Fruit fly (Drosophila melanogaster) whole organism, embryonic: ENCODE data around the gene gfzf.

ENCODE experiments used
- Atf3 ChIP-seq: fragments of 200-800 bp; sonication (Bioruptor generic); optimal IDR thresholded peaks from 3 replicates; lab custom pipeline; 2016; ENCODE audit warnings: missing biosample characterization, missing genetic modification characterization
- BEAF-32 ChIP-seq: fragments of 200-800 bp; sonication (Bioruptor generic); optimal IDR thresholded peaks from 3 replicates; lab custom pipeline; 2017; ENCODE audit warnings: missing biosample characterization, missing genetic modification characterization, mild to moderate bottlenecking, moderate library complexity, missing genetic modification reagents
- BtbVII ChIP-seq: fragments of 200-800 bp; sonication (Bioruptor generic); optimal IDR thresholded peaks from 3 replicates; lab custom pipeline; 2017; ENCODE audit warnings: missing biosample characterization, mild to moderate bottlenecking, missing genetic modification characterization
- CG10209 ChIP-seq: fragments of 200-800 bp; sonication (Bioruptor generic); optimal IDR thresholded peaks from 3 replicates; lab custom pipeline; 2017; ENCODE audit warnings: missing biosample characterization, mild to moderate bottlenecking, missing genetic modification characterization, missing genetic modification reagents
- CG10979 ChIP-seq: fragments of 200-800 bp; sonication (Bioruptor generic); optimal IDR thresholded peaks from 2 replicates; lab custom pipeline; 2018; ENCODE audit warnings: missing biosample characterization, mild to moderate bottlenecking, missing genetic modification characterization, moderate library complexity
- CG14860 ChIP-seq: fragments of 200-800 bp; sonication (Bioruptor generic); IDR thresholded peaks from 3 replicates; pipeline ENCODE4 v1.3.6; 2022; ENCODE audit warnings: missing biosample characterization, missing genetic modification characterization; ENCODE audit not compliant: partially characterized antibody
- CG15479 ChIP-seq: fragments of 200-800 bp; sonication (Bioruptor generic); optimal IDR thresholded peaks from 3 replicates; lab custom pipeline; 2019; ENCODE audit warnings: missing biosample characterization, mild to moderate bottlenecking, missing genetic modification characterization, moderate library complexity
- CG15601 ChIP-seq: fragments of 200-800 bp; sonication (Bioruptor generic); optimal IDR thresholded peaks from 3 replicates; lab custom pipeline; 2019; ENCODE audit warnings: missing biosample characterization, mild to moderate bottlenecking, missing genetic modification characterization, moderate library complexity
- CG1792 ChIP-seq: fragments of 200-800 bp; sonication (Bioruptor generic); optimal IDR thresholded peaks from 2 replicates; lab custom pipeline; 2016; ENCODE audit warnings: missing biosample characterization, missing genetic modification characterization
- CG18599 ChIP-seq: fragments of 200-800 bp; sonication (Bioruptor generic); optimal IDR thresholded peaks from 3 replicates; lab custom pipeline; 2017; ENCODE audit warnings: missing biosample characterization, missing genetic modification characterization, mild to moderate bottlenecking, moderate library complexity, missing genetic modification reagents
- CG2120 ChIP-seq: fragments of 200-800 bp; sonication (Bioruptor generic); optimal IDR thresholded peaks from 3 replicates; lab custom pipeline; 2016; ENCODE audit warnings: missing biosample characterization, missing genetic modification characterization
- CG2678 ChIP-seq: fragments of 200-800 bp; sonication (Bioruptor generic); optimal IDR thresholded peaks from 3 replicates; lab custom pipeline; 2019; ENCODE audit warnings: missing biosample characterization, mild to moderate bottlenecking, missing genetic modification characterization, moderate library complexity
- CG32767 ChIP-seq: fragments of 200-800 bp; sonication (Bioruptor generic); IDR thresholded peaks from 2 replicates; pipeline ENCODE4 v1.3.6; 2022; ENCODE audit warnings: missing biosample characterization, missing genetic modification characterization
- CG3726 ChIP-seq: fragments of 200-800 bp; sonication (Bioruptor generic); IDR thresholded peaks from 3 replicates; pipeline ENCODE4, ENCODE4 v1.3.6; 2022; ENCODE audit warnings: missing biosample characterization, missing genetic modification characterization
- CG4282 ChIP-seq: fragments of 200-800 bp; sonication (Bioruptor generic); optimal IDR thresholded peaks from 2 replicates; lab custom pipeline; 2016; ENCODE audit warnings: missing biosample characterization, missing genetic modification characterization
- CG4617 ChIP-seq: fragments of 200-800 bp; sonication (Bioruptor generic); optimal IDR thresholded peaks from 3 replicates; lab custom pipeline; 2016; ENCODE audit warnings: missing biosample characterization, missing genetic modification characterization, borderline replicate concordance
- CG5245 ChIP-seq: fragments of 200-800 bp; sonication (Bioruptor generic); optimal IDR thresholded peaks from 3 replicates; lab custom pipeline; 2016; ENCODE audit warnings: missing biosample characterization, missing genetic modification characterization
- CG6175 ChIP-seq: fragments of 200-800 bp; sonication (Bioruptor generic); IDR thresholded peaks from 3 replicates; pipeline ENCODE4 v1.3.6; 2022; ENCODE audit warnings: missing biosample characterization, missing genetic modification characterization
- Chrac-16 ChIP-seq: fragments of 200-800 bp; sonication (Bioruptor generic); optimal IDR thresholded peaks from 3 replicates; lab custom pipeline; 2016; ENCODE audit warnings: missing biosample characterization, missing genetic modification characterization
- Dad ChIP-seq: fragments of 200-800 bp; sonication (Bioruptor generic); optimal IDR thresholded peaks from 3 replicates; lab custom pipeline; 2016; ENCODE audit warnings: missing biosample characterization, missing genetic modification characterization
- Deaf1 ChIP-seq: fragments of 200-800 bp; optimal IDR thresholded peaks from 3 replicates; lab custom pipeline; 2019; ENCODE audit warnings: missing biosample characterization, mild to moderate bottlenecking, missing genetic modification characterization, moderate library complexity
- Dfd ChIP-seq, 2 experiments: fragments of >200 bp; optimal IDR thresholded peaks; 2 replicates each; lab custom pipeline; 2017; ENCODE audit warnings: missing biosample characterization in 2 of 2, missing genetic modification characterization in 2 of 2
- Dip2 ChIP-seq: fragments of 200-800 bp; sonication (Bioruptor generic); IDR thresholded peaks from 2 replicates; pipeline ENCODE4 v1.3.6; 2022; ENCODE audit warnings: missing biosample characterization, missing genetic modification characterization
- Eip74EF ChIP-seq, 2 experiments: fragments of 200-800 bp in 1 of 2; fragments of >200 bp in 1 of 2; sonication (Bioruptor generic) in 1 of 2; optimal IDR thresholded peaks; 2 replicates each; lab custom pipeline; 2017 to 2019; ENCODE audit warnings: missing biosample characterization in 2 of 2, missing genetic modification characterization in 2 of 2, mild to moderate bottlenecking in 1 of 2, moderate library complexity in 1 of 2
- Ets97D ChIP-seq: fragments of 200-800 bp; sonication (Bioruptor generic); optimal IDR thresholded peaks from 3 replicates; lab custom pipeline; 2016; ENCODE audit warnings: missing biosample characterization, missing genetic modification characterization
- Fer2 ChIP-seq: fragments of 200-800 bp; sonication (Bioruptor generic); optimal IDR thresholded peaks from 2 replicates; lab custom pipeline; 2018; ENCODE audit warnings: missing biosample characterization, mild to moderate bottlenecking, missing genetic modification characterization, moderate library complexity
- H15 ChIP-seq: fragments of 200-800 bp; sonication (Bioruptor generic); IDR thresholded peaks from 3 replicates; pipeline ENCODE4 v1.3.6; 2022; ENCODE audit warnings: missing biosample characterization, missing genetic modification characterization
- Hr39 ChIP-seq: fragments of >200 bp; optimal IDR thresholded peaks from 2 replicates; lab custom pipeline; 2017
- NK7.1 ChIP-seq: fragments of 200-800 bp; sonication (Bioruptor generic); optimal IDR thresholded peaks from 3 replicates; lab custom pipeline; 2016; ENCODE audit warnings: missing biosample characterization, missing genetic modification characterization
- Nf-YB ChIP-seq: fragments of 200-800 bp; sonication (Bioruptor generic); optimal IDR thresholded peaks from 3 replicates; lab custom pipeline; 2019; ENCODE audit warnings: missing biosample characterization, mild to moderate bottlenecking, missing genetic modification characterization, moderate library complexity
- Oaz ChIP-seq: fragments of 200-800 bp; sonication (Bioruptor generic); IDR thresholded peaks from 2 replicates; pipeline ENCODE4 v1.3.6; 2022; ENCODE audit warnings: missing biosample characterization, missing genetic modification characterization
- Rx ChIP-seq: fragments of 200-800 bp; sonication (Bioruptor generic); IDR thresholded peaks from 2 replicates; pipeline ENCODE4 v1.3.6; 2022; ENCODE audit warnings: missing biosample characterization, missing genetic modification characterization
- Sry-β ChIP-seq: fragments of 200-800 bp; sonication (Bioruptor generic); optimal IDR thresholded peaks from 2 replicates; lab custom pipeline; 2018; ENCODE audit warnings: missing biosample characterization, mild to moderate bottlenecking, missing genetic modification characterization, moderate library complexity
- bsh ChIP-seq, 2 experiments: fragments of 200-800 bp; sonication (Bioruptor generic); optimal IDR thresholded peaks; 2 replicates each; lab custom pipeline; 2017 to 2018; ENCODE audit warnings: mild to moderate bottlenecking in 2 of 2, missing biosample characterization in 2 of 2, missing genetic modification characterization in 2 of 2, moderate library complexity in 1 of 2
- chinmo ChIP-seq: fragments of 200-800 bp; sonication (Bioruptor generic); IDR thresholded peaks from 4 replicates; pipeline ENCODE4 v1.3.6; 2022; ENCODE audit warnings: missing biosample characterization, missing genetic modification characterization; ENCODE audit not compliant: partially characterized antibody
- disco-r ChIP-seq: fragments of 200-800 bp; sonication (Bioruptor generic); optimal IDR thresholded peaks from 2 replicates; lab custom pipeline; 2016; ENCODE audit warnings: missing biosample characterization, missing genetic modification characterization
- gce ChIP-seq: fragments of 200-800 bp; sonication (Bioruptor generic); IDR thresholded peaks from 3 replicates; pipeline ENCODE4 v1.3.6; 2022; ENCODE audit warnings: missing biosample characterization, missing genetic modification characterization
- grn ChIP-seq: fragments of 200-800 bp; sonication (Bioruptor generic); optimal IDR thresholded peaks from 3 replicates; lab custom pipeline; 2017; ENCODE audit warnings: missing biosample characterization, missing genetic modification characterization
- her ChIP-seq: fragments of 200-800 bp; sonication (Bioruptor generic); optimal IDR thresholded peaks from 2 replicates; lab custom pipeline; 2016; ENCODE audit warnings: missing biosample characterization, missing genetic modification characterization
- jumu ChIP-seq: fragments of 200-800 bp; sonication (Bioruptor generic); optimal IDR thresholded peaks from 3 replicates; lab custom pipeline; 2016; ENCODE audit warnings: missing biosample characterization, missing genetic modification characterization
- knrl ChIP-seq: fragments of 200-800 bp; sonication (Bioruptor generic); IDR thresholded peaks from 3 replicates; pipeline ENCODE4 v1.3.6; 2022; ENCODE audit warnings: missing biosample characterization, missing genetic modification characterization; ENCODE audit not compliant: partially characterized antibody
- mam ChIP-seq: fragments of 200-800 bp; sonication (Bioruptor generic); optimal IDR thresholded peaks from 3 replicates; lab custom pipeline; 2016; ENCODE audit warnings: missing biosample characterization, missing genetic modification characterization
- onecut ChIP-seq: fragments of 200-800 bp; sonication (Bioruptor generic); IDR thresholded peaks from 2 replicates; pipeline ENCODE4 v1.3.6; 2022; ENCODE audit warnings: missing biosample characterization, missing genetic modification characterization
- pfk ChIP-seq: fragments of 200-800 bp; sonication (Bioruptor generic); optimal IDR thresholded peaks from 2 replicates; lab custom pipeline; 2018; ENCODE audit warnings: missing biosample characterization, mild to moderate bottlenecking, missing genetic modification characterization, moderate library complexity
- sima ChIP-seq: fragments of 200-800 bp; sonication (Bioruptor generic); optimal IDR thresholded peaks from 2 replicates; lab custom pipeline; 2016; ENCODE audit warnings: missing biosample characterization, missing genetic modification characterization
- sisA ChIP-seq: fragments of 200-800 bp; sonication (Bioruptor generic); IDR thresholded peaks from 2 replicates; pipeline ENCODE4 v1.3.6; 2022; ENCODE audit warnings: missing biosample characterization, missing genetic modification characterization
- sug ChIP-seq: fragments of 200-800 bp; optimal IDR thresholded peaks from 2 replicates; lab custom pipeline; 2019; ENCODE audit warnings: missing biosample characterization, mild to moderate bottlenecking, missing genetic modification characterization, moderate library complexity
- tap ChIP-seq: fragments of 200-800 bp; optimal IDR thresholded peaks from 3 replicates; lab custom pipeline; 2019; ENCODE audit warnings: missing biosample characterization, mild to moderate bottlenecking, missing genetic modification characterization, moderate library complexity
- tup ChIP-seq: fragments of 200-800 bp; sonication (Bioruptor generic); optimal IDR thresholded peaks from 2 replicates; lab custom pipeline; 2016; ENCODE audit warnings: missing biosample characterization, mild to moderate bottlenecking, missing genetic modification characterization, moderate library complexity
- vvl ChIP-seq: fragments of 200-800 bp; sonication (Bioruptor generic); IDR thresholded peaks from 2 replicates; pipeline ENCODE4 v1.3.6; 2022; ENCODE audit warnings: missing biosample characterization, missing genetic modification characterization

The gfzf gene

DNA sequence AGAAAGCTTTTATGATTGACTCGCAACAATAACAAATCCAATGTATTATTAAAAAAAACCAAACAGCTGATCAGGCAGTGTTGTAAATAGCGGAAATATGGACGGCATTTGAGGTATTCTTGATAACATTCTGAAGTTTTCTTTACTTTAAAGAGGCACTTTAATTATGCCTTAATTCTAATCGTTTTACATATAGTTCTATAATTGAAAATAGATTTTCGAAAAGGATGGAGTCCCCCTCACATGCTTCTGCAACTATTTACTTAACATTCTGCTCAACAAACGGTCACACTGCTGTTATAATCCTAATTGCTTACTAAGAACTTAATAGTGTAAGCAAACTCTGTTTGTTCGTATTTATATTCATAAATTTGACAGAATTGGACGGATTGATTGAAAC, 22.8 kb downstream of the gfzf start, which contains the start of gene CG10068 (continued):
- TF ChIP-seq CG18599, result peak; percentile 89
- TF ChIP-seq CG2120 (GFP tag; lab: Kevin White, UChicago), result peak; percentile 88
- TF ChIP-seq CG10979 (tag; lab: Kevin White, UChicago), result peak; percentile 89
- peak; percentile 44 for TF ChIP-seq BEAF-32
- TF ChIP-seq bsh (GFP tag; optimal IDR thresholded peaks at IDR 0.05; lab: Kevin White, UChicago), result peak; percentile 30 to 91
- TF ChIP-seq CG3726 (GFP tag; lab: Robert Waterston, UW), result peak; percentile 89
- peak; percentile 79 for TF ChIP-seq CG1792 (GFP tag; lab: Kevin White, UChicago)
- TF ChIP-seq Dip2 (GFP tag; lab: Robert Waterston, UW), result peak; percentile 40; the same call in 1 of the 2 replicates
- TF ChIP-seq CG10209 (GFP tag; lab: Kevin White, UChicago), result peak; percentile 89
- TF ChIP-seq CG5245 (GFP tag; lab: Kevin White, UChicago), result peak; percentile 85
- peak; percentile 71 for TF ChIP-seq NK7.1 (GFP tag; lab: Kevin White, UChicago)
- TF ChIP-seq tap (tag; lab: Kevin White, UChicago), result peak; percentile 77
- peak; percentile 98 for TF ChIP-seq vvl
- TF ChIP-seq Oaz (GFP tag; lab: Robert Waterston, UW), result peak; percentile 81
- peak; percentile 13; the same call in 1 of the 3 replicates for TF ChIP-seq knrl (GFP tag; lab: Robert Waterston, UW)
- peak; percentile 13 for TF ChIP-seq grn (GFP tag; lab: Kevin White, UChicago)
- TF ChIP-seq Dad (GFP tag; lab: Kevin White, UChicago), result peak; percentile 87
- TF ChIP-seq Rx, result peak; percentile 90
- TF ChIP-seq sima (GFP tag; lab: Kevin White, UChicago), result peak; percentile 22
- peak; percentile 83 for TF ChIP-seq jumu
- TF ChIP-seq CG2678 (tag; lab: Kevin White, UChicago), result peak; percentile 90
- peak; percentile 78 for TF ChIP-seq sisA (GFP tag; lab: Robert Waterston, UW)
- TF ChIP-seq Atf3, result peak; percentile 84
- peak; percentile 20 for TF ChIP-seq CG15479
- TF ChIP-seq CG14860, result no peak
- peak; percentile 81 for TF ChIP-seq CG32767 (GFP tag; lab: Robert Waterston, UW)
- peak; percentile 76 for TF ChIP-seq Nf-YB (GFP tag; lab: Kevin White, UChicago)
- TF ChIP-seq Ets97D (GFP tag; lab: Kevin White, UChicago), result peak; percentile 87
- peak; percentile 88 for TF ChIP-seq CG15601 (tag; lab: Kevin White, UChicago)
- peak; percentile 73 for TF ChIP-seq Fer2 (tag; lab: Kevin White, UChicago)
- peak; percentile 78 for TF ChIP-seq CG4617
- peak; percentile 81 for TF ChIP-seq BtbVII
- TF ChIP-seq Hr39 (lab: Kevin White, UChicago), result no peak
- peak; percentile 38 for TF ChIP-seq disco-r (GFP tag; lab: Kevin White, UChicago)
- TF ChIP-seq sug (tag; lab: Kevin White, UChicago), result peak; percentile 72
- peak; percentile 80 for TF ChIP-seq onecut (GFP tag; lab: Robert Waterston, UW)
- no peak for TF ChIP-seq Dfd (GFP tag; optimal IDR thresholded peaks at IDR 0.05; lab: Kevin White, UChicago)
- peak; percentile 89 for TF ChIP-seq Chrac-16 (GFP tag; lab: Kevin White, UChicago)
- no peak for TF ChIP-seq pfk (GFP tag; lab: Kevin White, UChicago)
- TF ChIP-seq Eip74EF (GFP tag; optimal IDR thresholded peaks at IDR 0.05; lab: Kevin White, UChicago), result peak in 1 of 2 experiments; percentile 74
- TF ChIP-seq H15 (GFP tag; lab: Robert Waterston, UW), result peak; percentile 90
- TF ChIP-seq tup (GFP tag; lab: Kevin White, UChicago), result peak; percentile 78
- no peak for TF ChIP-seq Sry-β (GFP tag; lab: Kevin White, UChicago)
- TF ChIP-seq gce (GFP tag; lab: Robert Waterston, UW), result peak; percentile 91; the same call in 2 of the 3 replicates
- no peak for TF ChIP-seq chinmo (GFP tag; lab: Robert Waterston, UW)
- peak; percentile 87 for TF ChIP-seq mam (GFP tag; lab: Kevin White, UChicago)
- peak; percentile 54 for TF ChIP-seq CG4282 (GFP tag; lab: Kevin White, UChicago)
- TF ChIP-seq her (GFP tag; lab: Kevin White, UChicago), result peak; percentile 75
- peak; percentile 58; the same call in 1 of the 3 replicates for TF ChIP-seq CG6175
- TF ChIP-seq Deaf1 (tag; lab: Kevin White, UChicago), result peak; percentile 55
